Fruit fly (Drosophila melanogaster) whole organism, embryonic: ENCODE data around the gene cdi.

ENCODE experiments used
- BEAF-32 ChIP-seq: fragments of 200-800 bp; sonication (Bioruptor generic); optimal IDR thresholded peaks from 3 replicates; lab custom pipeline; 2017; ENCODE audit warnings: missing biosample characterization, missing genetic modification characterization, mild to moderate bottlenecking, moderate library complexity, missing genetic modification reagents
- CG10209 ChIP-seq: fragments of 200-800 bp; sonication (Bioruptor generic); optimal IDR thresholded peaks from 3 replicates; lab custom pipeline; 2017; ENCODE audit warnings: missing biosample characterization, mild to moderate bottlenecking, missing genetic modification characterization, missing genetic modification reagents
- CG10543 ChIP-seq: fragments of 200-800 bp; sonication (Bioruptor generic); optimal IDR thresholded peaks from 3 replicates; lab custom pipeline; 2017; ENCODE audit warnings: missing biosample characterization, mild to moderate bottlenecking, missing genetic modification characterization, moderate library complexity
- CG15601 ChIP-seq: fragments of 200-800 bp; sonication (Bioruptor generic); optimal IDR thresholded peaks from 3 replicates; lab custom pipeline; 2019; ENCODE audit warnings: missing biosample characterization, mild to moderate bottlenecking, missing genetic modification characterization, moderate library complexity
- CG16863 ChIP-seq: fragments of 200-800 bp; sonication (Bioruptor generic); optimal IDR thresholded peaks from 3 replicates; lab custom pipeline; 2016; ENCODE audit warnings: missing biosample characterization, missing genetic modification characterization
- CG6654 ChIP-seq: fragments of 200-800 bp; sonication (Bioruptor generic); optimal IDR thresholded peaks from 2 replicates; lab custom pipeline; 2017; ENCODE audit warnings: missing biosample characterization, mild to moderate bottlenecking, missing genetic modification characterization
- Hr78 ChIP-seq, 2 experiments: fragments of 200-800 bp in 1 of 2; fragments of >200 bp in 1 of 2; sonication (Bioruptor generic) in 1 of 2; optimal IDR thresholded peaks; 2 replicates each; lab custom pipeline; 2017 to 2019; ENCODE audit warnings: missing biosample characterization in 2 of 2, missing genetic modification characterization in 2 of 2, mild to moderate bottlenecking in 1 of 2, moderate library complexity in 1 of 2
- cwo ChIP-seq: fragments of 200-800 bp; sonication (Bioruptor generic); optimal IDR thresholded peaks from 3 replicates; lab custom pipeline; 2017; ENCODE audit warnings: missing biosample characterization, missing genetic modification characterization, mild to moderate bottlenecking, moderate library complexity, missing genetic modification reagents
- gce ChIP-seq: fragments of 200-800 bp; sonication (Bioruptor generic); IDR thresholded peaks from 3 replicates; pipeline ENCODE4 v1.3.6; 2022; ENCODE audit warnings: missing biosample characterization, missing genetic modification characterization
- grn ChIP-seq: fragments of 200-800 bp; sonication (Bioruptor generic); optimal IDR thresholded peaks from 3 replicates; lab custom pipeline; 2017; ENCODE audit warnings: missing biosample characterization, missing genetic modification characterization
- org-1 ChIP-seq: fragments of 200-800 bp; sonication (Bioruptor generic); optimal IDR thresholded peaks from 2 replicates; lab custom pipeline; 2017; ENCODE audit warnings: missing biosample characterization, missing genetic modification characterization
- pan ChIP-seq, 4 experiments: fragments of >200 bp in 3 of 4; fragments of 200-800 bp in 1 of 4; sonication (Bioruptor generic) in 1 of 4; optimal IDR thresholded peaks in 3 of 4; IDR thresholded peaks in 1 of 4; 2 replicates each; pipeline versions ENCODE4 v1.3.6 to Lab custom; 2017 to 2022; ENCODE audit warnings: missing biosample characterization in 2 of 4, missing genetic modification characterization in 2 of 4, mixed read lengths in 1 of 4
- toy ChIP-seq: fragments of 200-800 bp; sonication (Bioruptor generic); IDR thresholded peaks from 2 replicates; pipeline ENCODE4 v1.3.6; 2022; ENCODE audit warnings: missing biosample characterization, missing genetic modification characterization

DNA sequence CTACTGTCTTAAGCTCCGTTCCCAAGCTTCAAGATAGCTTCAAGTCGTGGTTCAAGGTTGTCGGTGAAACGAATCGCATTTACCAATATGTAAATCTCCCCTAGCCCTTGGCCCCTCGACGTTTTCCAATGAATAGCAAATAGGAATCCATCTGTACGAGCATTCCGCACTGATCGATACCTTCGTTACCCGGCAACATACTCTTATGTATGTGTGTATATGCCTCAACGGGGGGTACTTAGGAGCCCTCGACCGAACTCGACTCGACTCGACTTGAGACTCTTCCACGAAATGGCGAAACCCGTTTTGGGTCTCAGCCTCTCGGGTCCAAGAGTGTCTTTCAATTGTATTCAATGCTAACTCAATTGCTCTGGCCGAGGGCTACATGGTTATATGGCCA lies 92.4 kb downstream of the cdi start:
- TF ChIP-seq Hr78 (GFP tag; optimal IDR thresholded peaks at IDR 0.05; lab: Kevin White, UChicago) (peak in 1 of 2 experiments; percentile 20), BEAF-32 (GFP tag; lab: Kevin White, UChicago) (no peak), pan (optimal IDR thresholded peaks at IDR 0.05; lab: Kevin White, UChicago) (no peak), pan (GFP tag; optimal IDR thresholded peaks at IDR 0.05 in 1 of 2, IDR thresholded peaks at IDR 0.05 in 1 of 2) (no peak), CG10209 (no peak), CG16863 (GFP tag; lab: Kevin White, UChicago) (no peak), org-1 (GFP tag; lab: Kevin White, UChicago) (no peak), CG6654 (GFP tag; lab: Kevin White, UChicago) (no peak), CG15601 (tag; lab: Kevin White, UChicago) (no peak), grn (no peak), cwo (GFP tag; lab: Kevin White, UChicago) (no peak), CG10543 (GFP tag; lab: Kevin White, UChicago) (no peak), toy (GFP tag; lab: Robert Waterston, UW) (no peak), gce (GFP tag; lab: Robert Waterston, UW) (no peak)
